Worm (Caenorhabditis elegans): Measurements from ENCODE around the gene T15B12.2.

DNA sequence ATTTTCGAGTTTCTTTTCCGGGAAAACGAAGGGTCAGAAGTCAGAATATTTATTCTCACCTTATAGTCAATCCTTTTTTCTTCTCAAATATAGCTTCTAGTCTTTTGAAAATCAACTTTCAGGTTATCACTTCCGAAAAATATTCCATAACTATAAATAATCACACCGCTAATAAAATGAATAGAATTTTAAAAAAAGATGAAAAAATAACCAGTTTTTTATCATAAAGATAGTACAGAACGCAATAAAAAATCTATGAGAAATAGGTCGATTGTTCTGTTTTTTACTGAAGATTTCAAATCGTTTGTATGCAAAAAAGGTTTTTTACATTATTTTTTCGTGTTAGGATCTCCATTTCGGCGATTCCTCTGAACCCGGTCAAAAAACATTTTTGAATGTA lies 11.5 kb downstream of the T15B12.2 start:
- TF ChIP-seq C17E4.6 (GFP tag; IDR thresholded peaks at IDR 0.05) (no peak), ama-1 (optimal IDR thresholded peaks at IDR 0.05) (no peak), ama-1 (GFP tag; optimal IDR thresholded peaks at IDR 0.05) (no peak), attf-5 (GFP tag; optimal IDR thresholded peaks at IDR 0.05) (no peak), repo-1 (tag; optimal IDR thresholded peaks at IDR 0.05) (no peak), ztf-6 (GFP tag; IDR thresholded peaks at IDR 0.05) (no peak), Y53F4B.3 (GFP tag; IDR thresholded peaks at IDR 0.05) (no peak), mxl-1 (tag; optimal IDR thresholded peaks at IDR 0.05) (no peak), dpl-1 (GFP tag; optimal IDR thresholded peaks at IDR 0.05) (no peak), unc-62 (GFP tag; optimal IDR thresholded peaks at IDR 0.05) (no peak)
